Worm (Caenorhabditis elegans) whole organism, L1 larva: ENCODE results near the gene gem-1.

Source experiments
- C04F5.9 ChIP-seq: sonication (generic microtip); optimal IDR thresholded peaks from 2 replicates; lab custom pipeline; 2016; ENCODE audit warnings: missing genetic modification characterization, missing compliant biosample characterization
- C16A3.4 ChIP-seq: fragments of 150-350 bp; optimal IDR thresholded peaks from 2 replicates; lab custom pipeline; 2014; ENCODE audit warnings: missing biosample characterization, missing genetic modification characterization
- F16B12.6 ChIP-seq: fragments of 150-350 bp; optimal IDR thresholded peaks from 2 replicates; lab custom pipeline; 2014; ENCODE audit warnings: missing biosample characterization, missing genetic modification characterization
- Y116A8C.19 ChIP-seq: sonication (generic microtip); optimal IDR thresholded peaks from 2 replicates; lab custom pipeline; 2016; ENCODE audit warnings: missing compliant biosample characterization, missing genetic modification characterization, borderline replicate concordance
- blmp-1 ChIP-seq: fragments of 150-350 bp; optimal IDR thresholded peaks from 2 replicates; lab custom pipeline; 2014; ENCODE audit warnings: missing biosample characterization, missing genetic modification characterization
- ceh-63 ChIP-seq: fragments of 200-800 bp; sonication (Bioruptor generic); optimal IDR thresholded peaks from 2 replicates; lab custom pipeline; 2018; ENCODE audit warnings: mild to moderate bottlenecking, missing genetic modification characterization, missing compliant biosample characterization
- ceh-8 ChIP-seq: fragments of 200-800 bp; sonication (Bioruptor generic); optimal IDR thresholded peaks from 2 replicates; lab custom pipeline; 2018; ENCODE audit warnings: mild to moderate bottlenecking, missing genetic modification characterization, moderate library complexity, missing compliant biosample characterization
- ces-1 ChIP-seq: fragments of 150-350 bp; optimal IDR thresholded peaks from 2 replicates; lab custom pipeline; 2014; ENCODE audit warnings: missing biosample characterization, missing genetic modification reagents, missing genetic modification characterization
- dpl-1 ChIP-seq, 3 experiments: fragments of 150-350 bp in 2 of 3; sonication (generic microtip) in 1 of 3; optimal IDR thresholded peaks; 2 replicates each; lab custom pipeline; 2014 to 2017; ENCODE audit warnings: missing biosample characterization in 3 of 3, missing genetic modification characterization in 3 of 3, missing genetic modification reagents in 3 of 3
- efl-1 ChIP-seq, 4 experiments: fragments of 150-350 bp; optimal IDR thresholded peaks in 3 of 4; peaks in 1 of 4; 1 replicate in 1 of 4; 2 replicates in 3 of 4; lab custom pipeline; 2014; ENCODE audit warnings: missing biosample characterization in 2 of 4, missing genetic modification characterization in 2 of 4, missing genetic modification reagents in 2 of 4
- efl-3 ChIP-seq: fragments of 200-800 bp; sonication (Bioruptor generic); optimal IDR thresholded peaks from 2 replicates; lab custom pipeline; 2018; ENCODE audit warnings: mild to moderate bottlenecking, missing genetic modification characterization, missing compliant biosample characterization
- egl-27 ChIP-seq, 2 experiments: fragments of 150-350 bp in 1 of 2; sonication (generic microtip); optimal IDR thresholded peaks; 3 replicates each; lab custom pipeline; 2017 to 2018; ENCODE audit warnings: missing biosample characterization in 2 of 2, missing genetic modification characterization in 2 of 2, missing genetic modification reagents in 2 of 2
- elt-2 ChIP-seq: sonication (generic microtip); optimal IDR thresholded peaks from 2 replicates; lab custom pipeline; 2016; ENCODE audit warnings: missing genetic modification characterization, mild to moderate bottlenecking, inconsistent platforms, missing compliant biosample characterization, missing genetic modification reagents
- elt-3 ChIP-seq, 6 experiments: fragments of 150-350 bp in 1 of 6; sonication (generic microtip); optimal IDR thresholded peaks; 2 replicates each; lab custom pipeline; 2017 to 2018; ENCODE audit warnings: missing biosample characterization in 6 of 6, missing genetic modification characterization in 6 of 6, inconsistent platforms in 1 of 6
- fkh-10 ChIP-seq: sonication (generic microtip); optimal IDR thresholded peaks from 2 replicates; lab custom pipeline; 2017; ENCODE audit warnings: missing biosample characterization, missing genetic modification reagents, missing genetic modification characterization
- grh-1 ChIP-seq: fragments of 200-800 bp; sonication (Bioruptor generic); IDR thresholded peaks from 2 replicates; pipeline ENCODE4 v1.3.6; 2022; ENCODE audit warnings: missing genetic modification reagents, missing genetic modification characterization, missing compliant biosample characterization
- irx-1 ChIP-seq: sonication (generic microtip); optimal IDR thresholded peaks from 2 replicates; lab custom pipeline; 2016; ENCODE audit warnings: missing genetic modification characterization, missing compliant biosample characterization
- isw-1 ChIP-seq: fragments of 200-800 bp; sonication (Bioruptor generic); IDR thresholded peaks from 2 replicates; pipeline ENCODE4 v1.3.6; 2022; ENCODE audit warnings: missing genetic modification characterization, missing compliant biosample characterization
- lin-14 ChIP-seq: fragments of 200-800 bp; sonication (Bioruptor generic); optimal IDR thresholded peaks from 2 replicates; lab custom pipeline; 2018; ENCODE audit warnings: mild to moderate bottlenecking, missing genetic modification characterization, moderate library complexity, missing compliant biosample characterization
- lin-35 ChIP-seq, 2 experiments: fragments of 150-350 bp; optimal IDR thresholded peaks; 2 replicates each; lab custom pipeline; 2014; ENCODE audit warnings: missing biosample characterization in 2 of 2, missing genetic modification characterization in 2 of 2, missing genetic modification reagents in 2 of 2
- mef-2 ChIP-seq: fragments of 150-350 bp; optimal IDR thresholded peaks from 2 replicates; lab custom pipeline; 2014; ENCODE audit warnings: missing biosample characterization, missing genetic modification characterization
- mep-1 ChIP-seq: fragments of 150-350 bp; optimal IDR thresholded peaks from 2 replicates; lab custom pipeline; 2014; ENCODE audit warnings: missing biosample characterization, missing genetic modification characterization
- nhr-11 ChIP-seq: fragments of 150-350 bp; optimal IDR thresholded peaks from 2 replicates; lab custom pipeline; 2014; ENCODE audit warnings: missing biosample characterization, missing genetic modification characterization
- nhr-19 ChIP-seq: fragments of 200-800 bp; sonication (Bioruptor generic); conservative IDR thresholded peaks from 2 replicates; pipeline ENCODE4 v1.3.6; 2022; ENCODE audit warnings: missing genetic modification characterization, missing compliant biosample characterization
- nhr-20 ChIP-seq: sonication (generic microtip); optimal IDR thresholded peaks from 2 replicates; lab custom pipeline; 2016; ENCODE audit warnings: mild to moderate bottlenecking, missing genetic modification characterization, missing compliant biosample characterization
- nhr-71 ChIP-seq: sonication (generic microtip); optimal IDR thresholded peaks from 2 replicates; lab custom pipeline; 2016; ENCODE audit warnings: mild to moderate bottlenecking, missing genetic modification characterization, moderate library complexity, missing compliant biosample characterization
- nhr-84 ChIP-seq: sonication (generic microtip); optimal IDR thresholded peaks from 2 replicates; lab custom pipeline; 2017; ENCODE audit warnings: missing biosample characterization, missing genetic modification characterization
- nhr-85 ChIP-seq: sonication (generic microtip); peaks from one replicate; lab custom pipeline; 2016; ENCODE audit warnings: missing genetic modification characterization, inconsistent platforms, missing compliant biosample characterization
- nhr-90 ChIP-seq: sonication (generic microtip); optimal IDR thresholded peaks from 2 replicates; lab custom pipeline; 2016; ENCODE audit warnings: mild to moderate bottlenecking, missing genetic modification characterization, missing compliant biosample characterization; ENCODE audit not compliant: poor library complexity
- pag-3 ChIP-seq: sonication (generic microtip); optimal IDR thresholded peaks from 2 replicates; lab custom pipeline; 2017; ENCODE audit warnings: missing genetic modification characterization, mild to moderate bottlenecking, missing compliant biosample characterization, antibody characterized with exemption, borderline replicate concordance; ENCODE audit not compliant: insufficient read depth
- pqm-1 ChIP-seq: sonication (generic microtip); optimal IDR thresholded peaks from 3 replicates; lab custom pipeline; 2017; ENCODE audit warnings: missing biosample characterization, missing genetic modification characterization
- rnt-1 ChIP-seq: sonication (generic microtip); optimal IDR thresholded peaks from 2 replicates; lab custom pipeline; 2016; ENCODE audit warnings: mild to moderate bottlenecking, missing genetic modification characterization, moderate library complexity, missing compliant biosample characterization
- snu-23 ChIP-seq: sonication (generic microtip); optimal IDR thresholded peaks from 2 replicates; lab custom pipeline; 2016; ENCODE audit warnings: missing genetic modification characterization, missing compliant biosample characterization
- sptf-1 ChIP-seq: fragments of 150-350 bp; optimal IDR thresholded peaks from 2 replicates; lab custom pipeline; 2014; ENCODE audit warnings: missing biosample characterization, missing genetic modification characterization
- swsn-7 ChIP-seq: sonication (generic microtip); optimal IDR thresholded peaks from 2 replicates; lab custom pipeline; 2016; ENCODE audit warnings: missing genetic modification characterization, missing compliant biosample characterization
- tbx-2 ChIP-seq: sonication (generic microtip); optimal IDR thresholded peaks from 2 replicates; lab custom pipeline; 2016; ENCODE audit warnings: missing genetic modification characterization, missing compliant biosample characterization
- tlp-1 ChIP-seq: fragments of 150-350 bp; optimal IDR thresholded peaks from 2 replicates; lab custom pipeline; 2014; ENCODE audit warnings: missing biosample characterization, missing genetic modification characterization
- unc-130 ChIP-seq: fragments of 150-350 bp; optimal IDR thresholded peaks from 2 replicates; lab custom pipeline; 2017; ENCODE audit warnings: missing biosample characterization, missing genetic modification characterization, inconsistent platforms
- zag-1 ChIP-seq: fragments of 150-350 bp; optimal IDR thresholded peaks from 2 replicates; lab custom pipeline; 2014; ENCODE audit warnings: missing biosample characterization, missing genetic modification characterization
- ztf-4 ChIP-seq: fragments of 150-350 bp; optimal IDR thresholded peaks from 2 replicates; lab custom pipeline; 2014; ENCODE audit warnings: missing biosample characterization, missing genetic modification characterization

gem-1 gene

ce11 chrX:13325039-13325438, 51.8 kb downstream of the gem-1 start:
- TF ChIP-seq nhr-71 (tag; lab: Kevin White, UChicago) (peak; percentile 1), nhr-11 (tag; lab: Kevin White, UChicago) (no peak), mep-1 (tag; lab: Kevin White, UChicago) (no peak), nhr-85 (tag; lab: Kevin White, UChicago) (no peak), blmp-1 (tag; lab: Kevin White, UChicago) (peak; percentile 56)

- TF ChIP-seq pag-3 (tag; lab: Kevin White, UChicago) (peak; percentile 30), nhr-84 (tag; lab: Kevin White, UChicago) (no peak), efl-1 (optimal IDR thresholded peaks at IDR 0.05; lab: Kevin White, UChicago) (no peak), efl-1 (GFP tag; optimal IDR thresholded peaks at IDR 0.05 in 1 of 2; lab: Kevin White, UChicago) (no peak), lin-14 (GFP tag; lab: Kevin White, UChicago) (peak; percentile 40), ces-1 (GFP tag; lab: Kevin White, UChicago) (no peak), rnt-1 (tag; lab: Kevin White, UChicago) (peak; percentile 3), isw-1 (GFP tag; lab: Robert Waterston, UW) (no peak), ztf-4 (tag; lab: Kevin White, UChicago) (no peak), unc-130 (tag; lab: Kevin White, UChicago) (peak; percentile 7), Y116A8C.19 (tag; lab: Kevin White, UChicago) (no peak), nhr-20 (peak; percentile 42), dpl-1 (GFP tag; optimal IDR thresholded peaks at IDR 0.05; lab: Kevin White, UChicago) (no peak), nhr-19 (GFP tag; lab: Robert Waterston, UW) (0 out of 2 replicates have a peak, but pooled peaks have one; percentile 6), nhr-11 (tag; lab: Kevin White, UChicago) (no peak), sptf-1 (tag; lab: Kevin White, UChicago) (no peak), elt-3 (tag; optimal IDR thresholded peaks at IDR 0.05; lab: Kevin White, UChicago) (peak in 3 of 6 experiments; percentile 19 to 43 (median 37)), pqm-1 (tag; lab: Kevin White, UChicago) (no peak), fkh-10 (GFP tag; lab: Kevin White, UChicago) (no peak), irx-1 (no peak), ceh-8 (GFP tag; lab: Kevin White, UChicago) (no peak), snu-23 (peak; percentile 12), egl-27 (tag; optimal IDR thresholded peaks at IDR 0.05; lab: Kevin White, UChicago) (no peak), nhr-85 (tag; lab: Kevin White, UChicago) (peak; percentile 85), zag-1 (tag; lab: Kevin White, UChicago) (no peak), nhr-90 (tag; lab: Kevin White, UChicago) (peak; percentile 11), tlp-1 (no peak), C16A3.4 (tag; lab: Kevin White, UChicago) (no peak), grh-1 (GFP tag; lab: Robert Waterston, UW) (peak; percentile 59), nhr-71 (tag; lab: Kevin White, UChicago) (peak; percentile 58), elt-2 (peak; percentile 2), tbx-2 (tag; lab: Kevin White, UChicago) (no peak), efl-3 (GFP tag; lab: Kevin White, UChicago) (no peak), swsn-7 (tag; lab: Kevin White, UChicago) (no peak), F16B12.6 (tag; lab: Kevin White, UChicago) (no peak), mef-2 (tag; lab: Kevin White, UChicago) (no peak)
These were observed 52.5 kb downstream of the gem-1 start for ce11 chrX:13324326-13324725.

ce11 chrX:13323697-13324096, 53.1 kb downstream of the gem-1 start:
- TF ChIP-seq ceh-63 (GFP tag; lab: Kevin White, UChicago) (peak; percentile 41), efl-1 (optimal IDR thresholded peaks at IDR 0.05; lab: Kevin White, UChicago) (no peak), efl-1 (GFP tag; optimal IDR thresholded peaks at IDR 0.05 in 1 of 2; lab: Kevin White, UChicago) (peak in 1 of 2 experiments; percentile 74), lin-14 (GFP tag; lab: Kevin White, UChicago) (peak; percentile 10), lin-35 (GFP tag; optimal IDR thresholded peaks at IDR 0.05; lab: Kevin White, UChicago) (no peak), nhr-85 (tag; lab: Kevin White, UChicago) (peak; percentile 59), C04F5.9 (tag; lab: Kevin White, UChicago) (no peak)
